Worm (Caenorhabditis elegans) whole organism, young adult: ENCODE data around the gene F53B2.8.
"Not testable (repeated sequence)": the region's sequence is repeated elsewhere in the genome, so short reads cannot be mapped to it uniquely, and the experiment has no call there.

Experiments used
- D2030.7 ChIP-seq: fragments of 200-800 bp; sonication (Bioruptor generic); IDR thresholded peaks from 2 replicates; pipeline ENCODE4 v1.3.6; 2022; ENCODE audit warnings: missing genetic modification reagents, missing genetic modification characterization, missing compliant biosample characterization
- F22D6.2 ChIP-seq: sonication (generic microtip); optimal IDR thresholded peaks from 2 replicates; lab custom pipeline; 2016; ENCODE audit warnings: mild to moderate bottlenecking, missing genetic modification characterization, missing compliant biosample characterization
- F57A8.1 ChIP-seq: fragments of 200-800 bp; sonication (Bioruptor generic); optimal IDR thresholded peaks from 2 replicates; lab custom pipeline; 2018; ENCODE audit warnings: mild to moderate bottlenecking, missing genetic modification characterization, moderate library complexity, missing compliant biosample characterization
- T26A5.8 ChIP-seq: sonication (generic microtip); optimal IDR thresholded peaks from 2 replicates; lab custom pipeline; 2016; ENCODE audit warnings: missing genetic modification characterization, missing compliant biosample characterization
- Y67H2A.10 ChIP-seq: fragments of 200-800 bp; sonication (Bioruptor generic); conservative IDR thresholded peaks from 2 replicates; pipeline ENCODE4 v1.3.6; 2022; ENCODE audit warnings: missing genetic modification reagents, missing genetic modification characterization, missing compliant biosample characterization
- aptf-3 ChIP-seq: fragments of 200-800 bp; sonication (Bioruptor generic); IDR thresholded peaks from 2 replicates; pipeline ENCODE4 v1.3.6; 2022; ENCODE audit warnings: missing genetic modification characterization, missing compliant biosample characterization
- atf-7 ChIP-seq: sonication (generic microtip); optimal IDR thresholded peaks from 2 replicates; lab custom pipeline; 2017; ENCODE audit warnings: mild to moderate bottlenecking, missing genetic modification characterization, missing compliant biosample characterization
- attf-3 ChIP-seq: fragments of 200-800 bp; sonication (Bioruptor generic); conservative IDR thresholded peaks from 2 replicates; pipeline ENCODE4 v1.3.6; 2022; ENCODE audit warnings: missing genetic modification reagents, missing genetic modification characterization, missing compliant biosample characterization
- attf-6 ChIP-seq: fragments of 200-800 bp; sonication (Bioruptor generic); IDR thresholded peaks from 2 replicates; pipeline ENCODE4 v1.3.6; 2022; ENCODE audit warnings: missing genetic modification reagents, missing genetic modification characterization, missing compliant biosample characterization
- dpff-1 ChIP-seq: sonication (generic microtip); optimal IDR thresholded peaks from 2 replicates; lab custom pipeline; 2017; ENCODE audit warnings: mild to moderate bottlenecking, missing genetic modification characterization, missing compliant biosample characterization
- dpl-1 ChIP-seq: fragments of 150-350 bp; optimal IDR thresholded peaks from 2 replicates; lab custom pipeline; 2014; ENCODE audit warnings: missing biosample characterization, missing genetic modification reagents, missing genetic modification characterization
- gei-17 ChIP-seq: fragments of 200-800 bp; sonication (Bioruptor generic); optimal IDR thresholded peaks from 2 replicates; lab custom pipeline; 2018; ENCODE audit warnings: mild to moderate bottlenecking, missing genetic modification characterization, missing compliant biosample characterization
- him-1 ChIP-seq: sonication (generic microtip); optimal IDR thresholded peaks from 2 replicates; lab custom pipeline; 2016; ENCODE audit warnings: missing genotype, missing genetic modification reagents, missing genetic modification characterization, missing compliant biosample characterization
- hlh-12 ChIP-seq: sonication (generic microtip); optimal IDR thresholded peaks from 2 replicates; lab custom pipeline; 2016; ENCODE audit warnings: missing genetic modification characterization, missing compliant biosample characterization
- lin-26 ChIP-seq: fragments of 200-800 bp; sonication (Bioruptor generic); IDR thresholded peaks from 2 replicates; pipeline ENCODE4 v1.3.6; 2022; ENCODE audit warnings: missing genetic modification reagents, missing genetic modification characterization, missing compliant biosample characterization
- lsy-27 ChIP-seq: sonication (generic microtip); optimal IDR thresholded peaks from 2 replicates; lab custom pipeline; 2017; ENCODE audit warnings: missing genetic modification characterization, mild to moderate bottlenecking, missing compliant biosample characterization, antibody characterized with exemption, missing genotype, borderline replicate concordance; ENCODE audit not compliant: insufficient read depth
- madf-10 ChIP-seq: sonication (generic microtip); optimal IDR thresholded peaks from 2 replicates; lab custom pipeline; 2016; ENCODE audit warnings: mild to moderate bottlenecking, missing genetic modification characterization, missing compliant biosample characterization
- madf-3 ChIP-seq: fragments of 200-800 bp; sonication (Bioruptor generic); IDR thresholded peaks from 2 replicates; pipeline ENCODE4 v1.3.6; 2022; ENCODE audit warnings: missing genetic modification reagents, missing genetic modification characterization, missing compliant biosample characterization
- mxl-1 ChIP-seq: sonication (generic microtip); optimal IDR thresholded peaks from 2 replicates; lab custom pipeline; 2016; ENCODE audit warnings: missing genetic modification characterization, missing compliant biosample characterization
- nfyb-1 ChIP-seq: fragments of 200-800 bp; sonication (Bioruptor generic); IDR thresholded peaks from 2 replicates; pipeline ENCODE4 v1.3.6; 2022; ENCODE audit warnings: missing genetic modification reagents, missing genetic modification characterization, missing compliant biosample characterization
- pha-4 ChIP-seq: fragments of 150-350 bp; sonication (generic microtip); optimal IDR thresholded peaks from 2 replicates; lab custom pipeline; 2014; ENCODE audit warnings: missing biosample characterization, missing genetic modification reagents, missing genetic modification characterization
- sdz-38 ChIP-seq: sonication (generic microtip); optimal IDR thresholded peaks from 2 replicates; lab custom pipeline; 2016; ENCODE audit warnings: missing genotype, missing genetic modification characterization, missing compliant biosample characterization
- snpc-1.1 ChIP-seq: sonication (generic microtip); optimal IDR thresholded peaks from 2 replicates; lab custom pipeline; 2017; ENCODE audit warnings: missing genetic modification characterization, mild to moderate bottlenecking, missing compliant biosample characterization, antibody characterized with exemption, moderate library complexity, missing genotype, missing genetic modification reagents; ENCODE audit not compliant: insufficient read depth
- tbp1 ChIP-seq: fragments of 200-800 bp; sonication (Bioruptor generic); optimal IDR thresholded peaks from 2 replicates; lab custom pipeline; 2018; ENCODE audit warnings: mild to moderate bottlenecking, missing genetic modification characterization, missing compliant biosample characterization
- unc-130 ChIP-seq: sonication (generic microtip); optimal IDR thresholded peaks from 2 replicates; lab custom pipeline; 2016; ENCODE audit warnings: missing genetic modification reagents, missing genetic modification characterization, missing compliant biosample characterization
- unc-62 ChIP-seq: fragments of 150-350 bp; optimal IDR thresholded peaks from 2 replicates; lab custom pipeline; 2014; ENCODE audit warnings: missing biosample characterization, missing genetic modification reagents, missing genetic modification characterization
- ztf-22 ChIP-seq: fragments of 200-800 bp; sonication (Bioruptor generic); optimal IDR thresholded peaks from 2 replicates; lab custom pipeline; 2018; ENCODE audit warnings: mild to moderate bottlenecking, missing genetic modification characterization, moderate library complexity, missing compliant biosample characterization
- ztf-25 ChIP-seq: fragments of 200-800 bp; sonication (Bioruptor generic); IDR thresholded peaks from 2 replicates; pipeline ENCODE4 v1.3.6; 2022; ENCODE audit warnings: missing genetic modification reagents, missing genetic modification characterization, missing compliant biosample characterization
- ztf-28 ChIP-seq: fragments of 200-800 bp; sonication (Bioruptor generic); IDR thresholded peaks from 2 replicates; pipeline ENCODE4 v1.3.6; 2022; ENCODE audit warnings: missing genetic modification reagents, missing genetic modification characterization, missing compliant biosample characterization
- ztf-3 ChIP-seq: fragments of 200-800 bp; sonication (Bioruptor generic); optimal IDR thresholded peaks from 2 replicates; lab custom pipeline; 2018; ENCODE audit warnings: mild to moderate bottlenecking, missing genetic modification characterization, missing compliant biosample characterization
- ztf-6 ChIP-seq: fragments of 200-800 bp; sonication (Bioruptor generic); IDR thresholded peaks from 2 replicates; pipeline ENCODE4 v1.3.6; 2022; ENCODE audit warnings: missing genetic modification reagents, missing genetic modification characterization, missing compliant biosample characterization

F53B2.8 gene

DNA sequence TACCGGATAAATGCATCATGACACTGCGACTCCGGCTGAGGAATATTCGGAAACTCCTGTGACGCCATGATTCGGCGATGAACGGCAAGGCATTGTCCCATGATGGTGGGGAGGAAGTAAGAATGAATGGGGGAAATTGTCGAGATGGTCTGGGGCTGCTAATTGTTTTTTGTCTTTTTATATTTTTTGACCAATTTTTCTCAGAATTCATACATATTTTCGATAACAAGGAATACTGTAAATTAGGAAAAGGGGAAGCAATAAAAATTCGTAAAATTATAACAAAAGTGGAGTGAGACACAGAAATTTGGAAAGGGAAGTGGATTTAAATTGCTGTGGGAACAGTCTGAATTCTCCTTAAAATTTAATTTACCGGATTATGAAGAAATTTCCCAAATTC is 1.8 kb downstream of the F53B2.8 start, which contains the start of gene eak-4 (continued):
- no peak for TF ChIP-seq ztf-22 (GFP tag; lab: Kevin White, UChicago)

- TF ChIP-seq aptf-3 (GFP tag; lab: Robert Waterston, UW) (no peak), attf-3 (no peak), hlh-12 (tag; lab: Kevin White, UChicago) (no peak), unc-62 (GFP tag; lab: Kevin White, UChicago) (no peak), attf-6 (GFP tag; lab: Robert Waterston, UW) (no peak), dpff-1 (tag; lab: Kevin White, UChicago) (no peak), tbp1 (GFP tag; lab: Kevin White, UChicago) (no peak), T26A5.8 (tag; lab: Kevin White, UChicago) (no peak), sdz-38 (tag; lab: Kevin White, UChicago) (no peak), ztf-28 (no peak), ztf-22 (GFP tag; lab: Kevin White, UChicago) (no peak), gei-17 (no peak), F57A8.1 (GFP tag; lab: Kevin White, UChicago) (no peak)
Measured at ce11 chrIV:12522521-12522920, 4.7 kb downstream of the F53B2.8 start, which contains the start of gene sru-13. sru-13 (minus strand) TSS chrIV:12522621.

DNA sequence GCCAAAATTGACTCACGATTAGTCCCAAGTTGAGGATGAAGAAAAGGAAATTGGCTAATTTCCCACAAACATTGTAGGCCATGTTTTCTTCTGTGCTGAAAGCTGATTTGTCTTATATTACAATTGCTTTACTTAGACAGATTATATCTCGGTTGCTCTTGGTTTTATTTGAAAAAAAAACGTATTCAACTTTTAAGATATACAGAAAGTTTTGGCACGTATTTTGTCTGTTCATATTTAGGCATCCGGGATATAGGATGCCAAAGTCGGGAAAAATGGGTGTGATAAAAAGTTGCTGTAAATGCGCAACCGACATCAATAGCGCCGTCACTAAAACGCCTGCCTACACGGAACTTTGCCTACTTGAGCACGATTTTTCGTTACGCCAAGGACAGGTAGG is 7.0 kb downstream of the F53B2.8 start, which contains the start of gene tsp-4:
Gene tsp-4, minus strand, starts transcription at position 101 of the 400 bp plus-strand sequence.
- TF ChIP-seq pha-4 (tag; lab: Kevin White, UChicago) (no peak), mxl-1 (no peak), atf-7 (tag; lab: Kevin White, UChicago) (no peak), ztf-28 (no peak), D2030.7 (no peak), snpc-1.1 (tag; lab: Kevin White, UChicago) (no peak), madf-3 (no peak), dpl-1 (GFP tag; lab: Kevin White, UChicago) (no peak), Y67H2A.10 (no peak), attf-6 (GFP tag; lab: Robert Waterston, UW) (no peak), him-1 (tag; lab: Kevin White, UChicago) (no peak), hlh-12 (tag; lab: Kevin White, UChicago) (no peak), nfyb-1 (GFP tag; lab: Robert Waterston, UW) (no peak)

- not testable (repeated sequence) for TF ChIP-seq ztf-6, ztf-25, nfyb-1 (GFP tag; lab: Robert Waterston, UW)
Measured at ce11 chrIV:12505397-12505796, 21.8 kb downstream of the F53B2.8 start, which contains the start of gene sru-17. sru-17 (plus strand) TSS chrIV:12505697.

DNA sequence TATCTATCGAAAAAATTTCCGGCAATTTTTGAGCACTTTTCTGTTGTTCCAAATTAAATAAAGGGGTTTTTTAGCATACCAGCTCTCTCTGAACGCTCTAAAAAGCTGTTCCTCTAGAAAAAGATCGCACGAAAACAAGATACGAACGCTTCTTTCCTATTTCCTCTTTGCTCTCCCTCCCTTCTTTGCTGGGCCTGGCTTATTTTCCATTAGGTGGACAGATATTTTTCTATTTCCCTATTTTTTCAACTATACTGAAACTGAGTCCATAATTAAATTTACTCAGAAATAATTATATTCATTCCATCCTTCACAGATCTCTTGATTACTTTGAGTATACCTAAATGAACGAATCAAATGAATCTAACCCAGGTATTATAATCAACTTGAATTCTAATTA is 25.2 kb downstream of the F53B2.8 start, which contains the start of gene sru-18:
Gene sru-18, plus strand, starts transcription at position 301 of the 400 bp plus-strand sequence.
- TF ChIP-seq F22D6.2 (tag; lab: Kevin White, UChicago) (no peak), unc-130 (GFP tag; lab: Kevin White, UChicago) (no peak), dpff-1 (tag; lab: Kevin White, UChicago) (no peak), ztf-3 (GFP tag; lab: Kevin White, UChicago) (no peak), hlh-12 (tag; lab: Kevin White, UChicago) (no peak), lsy-27 (tag; lab: Kevin White, UChicago) (no peak), madf-10 (tag; lab: Kevin White, UChicago) (no peak), lin-26 (GFP tag; lab: Robert Waterston, UW) (no peak)
